Fruit fly (Drosophila melanogaster) whole organism, embryonic: ENCODE measurements around the gene CG11700.

Experiments
- Ada2b ChIP-seq: fragments of 200-800 bp; sonication (Bioruptor generic); IDR thresholded peaks from 2 replicates; pipeline ENCODE4 v1.3.6; 2022; ENCODE audit warnings: missing biosample characterization, missing genetic modification characterization
- Atf-2 ChIP-seq: fragments of 200-800 bp; sonication (Bioruptor generic); optimal IDR thresholded peaks from 2 replicates; lab custom pipeline; 2016; ENCODE audit warnings: missing biosample characterization, missing genetic modification characterization
- CG12391 ChIP-seq: fragments of 200-800 bp; sonication (Bioruptor generic); optimal IDR thresholded peaks from 3 replicates; lab custom pipeline; 2018; ENCODE audit warnings: missing biosample characterization, mild to moderate bottlenecking, missing genetic modification characterization, moderate library complexity
- CG15479 ChIP-seq: fragments of 200-800 bp; sonication (Bioruptor generic); optimal IDR thresholded peaks from 3 replicates; lab custom pipeline; 2019; ENCODE audit warnings: missing biosample characterization, mild to moderate bottlenecking, missing genetic modification characterization, moderate library complexity
- CG2116 ChIP-seq: fragments of 200-800 bp; sonication (Bioruptor generic); optimal IDR thresholded peaks from 3 replicates; lab custom pipeline; 2018; ENCODE audit warnings: missing biosample characterization, mild to moderate bottlenecking, missing genetic modification characterization
- CG2712 ChIP-seq: fragments of 200-800 bp; optimal IDR thresholded peaks from 3 replicates; lab custom pipeline; 2019; ENCODE audit warnings: missing biosample characterization, mild to moderate bottlenecking, missing genetic modification characterization, moderate library complexity
- CG3281 ChIP-seq: fragments of 200-800 bp; sonication (Bioruptor generic); optimal IDR thresholded peaks from 3 replicates; lab custom pipeline; 2017; ENCODE audit warnings: missing biosample characterization, mild to moderate bottlenecking, missing genetic modification characterization
- CG7786 ChIP-seq: fragments of 200-800 bp; sonication (Bioruptor generic); optimal IDR thresholded peaks from 2 replicates; lab custom pipeline; 2016; ENCODE audit warnings: missing biosample characterization, missing genetic modification characterization
- CG7963 ChIP-seq: fragments of 200-800 bp; sonication (Bioruptor generic); IDR thresholded peaks from 3 replicates; pipeline ENCODE4 v1.3.6; 2022; ENCODE audit warnings: missing biosample characterization, missing genetic modification characterization; ENCODE audit not compliant: partially characterized antibody
- CG8924 ChIP-seq: fragments of 200-800 bp; optimal IDR thresholded peaks from 3 replicates; lab custom pipeline; 2019; ENCODE audit warnings: missing biosample characterization, mild to moderate bottlenecking, missing genetic modification characterization, moderate library complexity
- D19A ChIP-seq: fragments of 200-800 bp; optimal IDR thresholded peaks from 3 replicates; lab custom pipeline; 2019; ENCODE audit warnings: missing biosample characterization, mild to moderate bottlenecking, missing genetic modification characterization, moderate library complexity
- Doc2 ChIP-seq: fragments of 200-800 bp; sonication (Bioruptor generic); IDR thresholded peaks from 2 replicates; pipeline ENCODE4 v1.3.6; 2022; ENCODE audit warnings: missing biosample characterization, missing genetic modification characterization
- Dp ChIP-seq: fragments of 200-800 bp; sonication (Bioruptor generic); optimal IDR thresholded peaks from 2 replicates; lab custom pipeline; 2018; ENCODE audit warnings: missing biosample characterization, mild to moderate bottlenecking, missing genetic modification characterization, moderate library complexity
- Dref ChIP-seq: fragments of 200-800 bp; sonication (Bioruptor generic); IDR thresholded peaks from 2 replicates; pipeline ENCODE4 v1.3.6; 2022; ENCODE audit warnings: missing biosample characterization, missing genetic modification characterization
- Fer2 ChIP-seq: fragments of 200-800 bp; sonication (Bioruptor generic); optimal IDR thresholded peaks from 2 replicates; lab custom pipeline; 2018; ENCODE audit warnings: missing biosample characterization, mild to moderate bottlenecking, missing genetic modification characterization, moderate library complexity
- HmgD ChIP-seq: fragments of 200-800 bp; sonication (Bioruptor generic); optimal IDR thresholded peaks from 3 replicates; lab custom pipeline; 2016; ENCODE audit warnings: missing biosample characterization, missing genetic modification characterization
- Hr3 ChIP-seq: fragments of 200-800 bp; sonication (Bioruptor generic); optimal IDR thresholded peaks from 3 replicates; lab custom pipeline; 2016; ENCODE audit warnings: missing biosample characterization, missing genetic modification characterization
- Med ChIP-seq: fragments of 200-800 bp; sonication (Bioruptor generic); peaks from one replicate; lab custom pipeline; 2016; ENCODE audit warnings: missing biosample characterization, missing genetic modification characterization, mild to moderate bottlenecking, inconsistent platforms, moderate library complexity
- Myb ChIP-seq: fragments of 200-800 bp; sonication (Bioruptor generic); optimal IDR thresholded peaks from 2 replicates; lab custom pipeline; 2016; ENCODE audit warnings: missing biosample characterization, missing genetic modification characterization
- Opbp ChIP-seq: fragments of 200-800 bp; sonication (Bioruptor generic); IDR thresholded peaks from 3 replicates; pipeline ENCODE4 v1.3.6; 2022; ENCODE audit warnings: missing biosample characterization, missing genetic modification characterization; ENCODE audit not compliant: partially characterized antibody
- Pdp1 ChIP-seq, 2 experiments: fragments of 200-800 bp; sonication (Bioruptor generic); optimal IDR thresholded peaks; 3 replicates each; lab custom pipeline; 2016; ENCODE audit warnings: missing biosample characterization in 2 of 2, missing genetic modification characterization in 2 of 2, mild to moderate bottlenecking in 1 of 2, moderate library complexity in 1 of 2
- Scr ChIP-seq: fragments of 200-800 bp; sonication (Bioruptor generic); IDR thresholded peaks from 2 replicates; pipeline ENCODE4 v1.3.6; 2022; ENCODE audit warnings: missing biosample characterization, missing genetic modification characterization; ENCODE audit not compliant: partially characterized antibody
- abd-A ChIP-seq: fragments of 200-800 bp; sonication (Bioruptor generic); optimal IDR thresholded peaks from 3 replicates; lab custom pipeline; 2019; ENCODE audit warnings: missing biosample characterization, mild to moderate bottlenecking, missing genetic modification characterization, moderate library complexity
- cad ChIP-seq: fragments of >200 bp; optimal IDR thresholded peaks from 2 replicates; lab custom pipeline; 2017; ENCODE audit warnings: missing biosample characterization, missing genetic modification characterization
- chinmo ChIP-seq: fragments of 200-800 bp; sonication (Bioruptor generic); IDR thresholded peaks from 4 replicates; pipeline ENCODE4 v1.3.6; 2022; ENCODE audit warnings: missing biosample characterization, missing genetic modification characterization; ENCODE audit not compliant: partially characterized antibody
- exex ChIP-seq: fragments of 200-800 bp; sonication (Bioruptor generic); optimal IDR thresholded peaks from 4 replicates; lab custom pipeline; 2018; ENCODE audit warnings: missing biosample characterization, mild to moderate bottlenecking, missing genetic modification characterization, moderate library complexity
- fd102C ChIP-seq: fragments of 200-800 bp; sonication (Bioruptor generic); optimal IDR thresholded peaks from 2 replicates; lab custom pipeline; 2018; ENCODE audit warnings: missing biosample characterization, mild to moderate bottlenecking, missing genetic modification characterization, moderate library complexity
- her ChIP-seq: fragments of 200-800 bp; sonication (Bioruptor generic); optimal IDR thresholded peaks from 2 replicates; lab custom pipeline; 2016; ENCODE audit warnings: missing biosample characterization, missing genetic modification characterization
- hth ChIP-seq: fragments of >200 bp; optimal IDR thresholded peaks from 2 replicates; lab custom pipeline; 2017; ENCODE audit warnings: inconsistent platforms
- insv ChIP-seq, 2 experiments: fragments of 200-800 bp; sonication (Bioruptor generic); optimal IDR thresholded peaks; 3 replicates each; lab custom pipeline; 2016 to 2018; ENCODE audit warnings: missing biosample characterization in 2 of 2, missing genetic modification characterization in 2 of 2
- jing ChIP-seq: fragments of 200-800 bp; sonication (Bioruptor generic); optimal IDR thresholded peaks from 2 replicates; lab custom pipeline; 2018; ENCODE audit warnings: missing biosample characterization, mild to moderate bottlenecking, missing genetic modification characterization
- kni ChIP-seq: fragments of 200-800 bp; sonication (Bioruptor generic); optimal IDR thresholded peaks from 3 replicates; lab custom pipeline; 2017; ENCODE audit warnings: mild to moderate bottlenecking, missing biosample characterization, missing genetic modification reagents, missing genetic modification characterization
- lab ChIP-seq: fragments of 200-800 bp; sonication (Bioruptor generic); optimal IDR thresholded peaks from 3 replicates; lab custom pipeline; 2017; ENCODE audit warnings: missing biosample characterization, missing genetic modification characterization, mild to moderate bottlenecking, moderate library complexity, missing genetic modification reagents
- mirr ChIP-seq: fragments of 200-800 bp; sonication (Bioruptor generic); optimal IDR thresholded peaks from 3 replicates; lab custom pipeline; 2018; ENCODE audit warnings: missing biosample characterization, mild to moderate bottlenecking, missing genetic modification characterization
- mld ChIP-seq: fragments of 200-800 bp; sonication (Bioruptor generic); IDR thresholded peaks from 3 replicates; pipeline ENCODE4 v1.3.6; 2022; ENCODE audit warnings: missing biosample characterization, missing genetic modification characterization; ENCODE audit not compliant: partially characterized antibody
- pzg ChIP-seq: fragments of 200-800 bp; sonication (Bioruptor generic); optimal IDR thresholded peaks from 3 replicates; lab custom pipeline; 2018; ENCODE audit warnings: missing biosample characterization, mild to moderate bottlenecking, missing genetic modification characterization, moderate library complexity
- row ChIP-seq: fragments of 200-800 bp; sonication (Bioruptor generic); IDR thresholded peaks from 3 replicates; pipeline ENCODE4 v1.3.6; 2022; ENCODE audit warnings: missing biosample characterization, missing genetic modification characterization
- sens ChIP-seq: fragments of 200-800 bp; sonication (Bioruptor generic); peaks from one replicate; lab custom pipeline; 2016; ENCODE audit warnings: missing biosample characterization, missing genetic modification characterization
- sim ChIP-seq: fragments of 200-800 bp; sonication (Bioruptor generic); IDR thresholded peaks from 2 replicates; pipeline ENCODE4 v1.3.6; 2022; ENCODE audit warnings: missing biosample characterization, missing genetic modification characterization
- stc ChIP-seq: fragments of 200-800 bp; sonication (Bioruptor generic); IDR thresholded peaks from 2 replicates; pipeline ENCODE4 v1.3.6; 2022; ENCODE audit warnings: missing biosample characterization, missing genetic modification characterization
- sug ChIP-seq: fragments of 200-800 bp; optimal IDR thresholded peaks from 2 replicates; lab custom pipeline; 2019; ENCODE audit warnings: missing biosample characterization, mild to moderate bottlenecking, missing genetic modification characterization, moderate library complexity
- zfh2 ChIP-seq: fragments of 200-800 bp; sonication (Bioruptor generic); optimal IDR thresholded peaks from 2 replicates; lab custom pipeline; 2016; ENCODE audit warnings: missing biosample characterization, missing genetic modification characterization

CG11700 gene

DNA sequence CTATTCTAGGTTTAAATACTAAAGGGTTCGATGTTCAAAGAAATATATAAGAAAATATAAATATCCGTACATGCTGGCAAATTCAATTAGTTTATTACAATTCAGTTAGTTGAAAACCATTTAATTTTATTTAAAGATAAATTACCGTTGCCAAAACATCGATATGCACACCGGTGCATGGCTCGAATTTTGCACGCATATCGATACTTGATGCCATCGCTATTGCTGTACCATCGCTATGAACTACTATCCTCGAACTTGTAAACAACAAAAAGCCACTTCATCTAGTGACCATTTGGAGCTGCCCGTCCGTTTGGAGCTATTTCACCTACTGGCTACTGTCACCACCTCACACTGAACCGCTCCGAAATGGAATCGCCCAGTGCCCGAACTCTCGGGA lies 22.5 kb downstream of the CG11700 start, which contains the start of gene Josd (continued):
- TF ChIP-seq insv (GFP tag; optimal IDR thresholded peaks at IDR 0.05; lab: Kevin White, UChicago), result no peak
- TF ChIP-seq CG2116, result peak; percentile 95
- no peak for TF ChIP-seq Hr3 (GFP tag; lab: Kevin White, UChicago)
- TF ChIP-seq CG8924 (tag; lab: Kevin White, UChicago), result no peak
- peak; percentile 81 for TF ChIP-seq Dref (GFP tag; lab: Robert Waterston, UW)
- no peak for TF ChIP-seq her (GFP tag; lab: Kevin White, UChicago)
- TF ChIP-seq lab, result peak; percentile 1
- TF ChIP-seq Fer2 (tag; lab: Kevin White, UChicago), result no peak
- peak; percentile 83 for TF ChIP-seq row (GFP tag; lab: Robert Waterston, UW)
- TF ChIP-seq Scr (GFP tag; lab: Robert Waterston, UW), result peak; percentile 86
- no peak for TF ChIP-seq CG15479
- TF ChIP-seq CG12391, result peak; percentile 23
- TF ChIP-seq stc (GFP tag; lab: Robert Waterston, UW), result no peak
- TF ChIP-seq sens, result peak; percentile 16
- peak; percentile 80 for TF ChIP-seq Med (GFP tag; lab: Kevin White, UChicago)
- peak; percentile 70; the same call in 2 of the 3 replicates for TF ChIP-seq CG7963 (GFP tag; lab: Robert Waterston, UW)
- peak; percentile 51 for TF ChIP-seq pzg
- TF ChIP-seq mld, result peak; percentile 67; the same call in 1 of the 3 replicates
- no peak for TF ChIP-seq cad (GFP tag; lab: Kevin White, UChicago)
- peak; percentile 15 for TF ChIP-seq Dp (GFP tag; lab: Kevin White, UChicago)
- peak; percentile 75 for TF ChIP-seq Myb (GFP tag; lab: Kevin White, UChicago)

DNA sequence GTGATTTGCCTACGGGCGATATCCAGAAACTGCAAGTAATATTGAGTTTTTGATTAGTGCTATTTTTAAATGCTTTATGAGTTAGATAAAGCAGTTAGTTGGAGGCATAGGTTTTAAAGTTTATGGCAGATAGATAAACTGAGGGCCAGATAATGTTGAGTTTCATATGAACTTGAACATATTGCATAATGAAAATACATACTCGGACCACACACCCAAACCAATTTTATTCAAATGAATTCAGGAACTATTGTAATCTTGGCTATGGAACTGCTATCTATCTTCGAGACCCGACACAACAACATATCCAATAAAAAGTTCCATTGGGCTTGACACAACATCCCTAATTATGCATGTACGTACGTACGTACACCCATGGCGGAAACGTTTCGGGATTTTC lies 23.7 kb downstream of the CG11700 start:
- TF ChIP-seq Ada2b (GFP tag; lab: Robert Waterston, UW) (no peak), Opbp (GFP tag; lab: Robert Waterston, UW) (no peak), Atf-2 (no peak), Doc2 (GFP tag; lab: Robert Waterston, UW) (no peak), CG2712 (tag; lab: Kevin White, UChicago) (no peak), chinmo (GFP tag; lab: Robert Waterston, UW) (no peak), mirr (GFP tag; lab: Kevin White, UChicago) (peak; percentile 66), Pdp1 (GFP tag; optimal IDR thresholded peaks at IDR 0.05; lab: Kevin White, UChicago) (peak in 1 of 2 experiments; percentile 73), abd-A (no peak), zfh2 (GFP tag; lab: Kevin White, UChicago) (no peak), sim (GFP tag; lab: Robert Waterston, UW) (no peak), jing (GFP tag; lab: Kevin White, UChicago) (no peak), CG3281 (GFP tag; lab: Kevin White, UChicago) (no peak), kni (no peak), hth (lab: Kevin White, UChicago) (no peak), exex (tag; lab: Kevin White, UChicago) (peak; percentile 37), CG7786 (no peak), HmgD (no peak), fd102C (GFP tag; lab: Kevin White, UChicago) (no peak), sug (tag; lab: Kevin White, UChicago) (peak; percentile 3), D19A (no peak)
- TF ChIP-seq, all 482 proteins: peak for 4
